Worm (Caenorhabditis elegans): ENCODE measurements around the gene ins-37.
A peak's percentile ranks its signal among the peaks of the same experiment; 100 is the strongest.
"Not testable (repeated sequence)": the region's sequence is repeated elsewhere in the genome, so short reads cannot be mapped to it uniquely, and the experiment has no call there.

ins-37 gene

ce11 chrII:13829123-13829996, 6.5 kb downstream of the ins-37 start (continued):
- TF ChIP-seq mdl-1 (tag; optimal IDR thresholded peaks at IDR 0.05) (peak in 1 of 2 experiments; percentile 43), pha-4 (GFP tag; IDR thresholded peaks at IDR 0.05) (peak; percentile 45; the same call in 1 of the 2 replicates), mxl-3 (GFP tag; optimal IDR thresholded peaks at IDR 0.05) (peak; percentile 26), F49E8.2 (tag; optimal IDR thresholded peaks at IDR 0.05; ENCODE audit: borderline replicate concordance) (peak; percentile 81), lin-13 (GFP tag; optimal IDR thresholded peaks at IDR 0.05) (peak; percentile 61), nhr-42 (GFP tag; IDR thresholded peaks at IDR 0.05) (peak; percentile 91), mes-2 (tag; optimal IDR thresholded peaks at IDR 0.05; ENCODE audit: poor library complexity, severe bottlenecking) (peak; percentile 36), unc-130 (GFP tag; optimal IDR thresholded peaks at IDR 0.05) (peak; percentile 57), Y48G9A.11 (GFP tag; IDR thresholded peaks at IDR 0.05) (0 out of 2 replicates have a peak, but pooled peaks have one; percentile 11), nhr-102 (tag; optimal IDR thresholded peaks at IDR 0.05) (peak; percentile 69), pqm-1 (tag; optimal IDR thresholded peaks at IDR 0.05) (peak; percentile 8), snpc-1.2 (GFP tag; IDR thresholded peaks at IDR 0.05) (peak; percentile 72), snpc-4 (tag; optimal IDR thresholded peaks at IDR 0.05) (peak; percentile 85), lsy-2 (tag; optimal IDR thresholded peaks at IDR 0.05) (peak; percentile 38 to 55), hlh-11 (tag; optimal IDR thresholded peaks at IDR 0.05) (peak; percentile 71), spr-1 (tag; optimal IDR thresholded peaks at IDR 0.05) (peak; percentile 55), T26A8.4 (GFP tag; IDR thresholded peaks at IDR 0.05) (peak; percentile 89), dmd-6 (GFP tag; IDR thresholded peaks at IDR 0.05) (peak; percentile 71), ama-1 (optimal IDR thresholded peaks at IDR 0.05) (peak; percentile 83), nhr-28 (tag; optimal IDR thresholded peaks at IDR 0.05) (peak; percentile 80), dve-1 (tag; optimal IDR thresholded peaks at IDR 0.05; ENCODE audit: insufficient read depth) (peak; percentile 63), lin-38 (GFP tag; IDR thresholded peaks at IDR 0.05) (peak; percentile 63), nhr-6 (tag; optimal IDR thresholded peaks at IDR 0.05) (peak; percentile 79)
- TF ChIP-seq pha-4 (tag; optimal IDR thresholded peaks at IDR 0.05) = not testable (repeated sequence)

ce11 chrII:13828597-13828996, 7.3 kb downstream of the ins-37 start, which contains the start of gene his-42:
Gene his-42 (minus strand): TSS chrII:13828697.
- TF ChIP-seq unc-62 (GFP tag; optimal IDR thresholded peaks at IDR 0.05 in 1 of 2) (peak in 1 of 2 experiments; percentile 27), unc-62 (tag; optimal IDR thresholded peaks at IDR 0.05) (no peak), nhr-111 (GFP tag; optimal IDR thresholded peaks at IDR 0.05) (no peak)

ce11 chrII:13824570-13824969, 11.3 kb downstream of the ins-37 start:
- TF ChIP-seq nhr-77 (tag; optimal IDR thresholded peaks at IDR 0.05) (peak; percentile 72), daf-16 (tag; optimal IDR thresholded peaks at IDR 0.05) (peak; percentile 32)
- TF ChIP-seq daf-16 (GFP tag; optimal IDR thresholded peaks at IDR 0.05) = not testable (repeated sequence)

- TF ChIP-seq ceh-28 (tag; optimal IDR thresholded peaks at IDR 0.05); zfp-3 (GFP tag; conservative IDR thresholded peaks at IDR 0.05); ztf-7 (tag; optimal IDR thresholded peaks at IDR 0.05): not testable (repeated sequence)
Measured at ce11 chrII:13818043-13818442, 17.9 kb downstream of the ins-37 start, which contains the start of gene his-16. Gene his-16 (minus strand): TSS chrII:13818143.

- 0 out of 2 replicates have a peak, but pooled peaks have one; percentile 41 for TF ChIP-seq arid-1 (GFP tag; conservative IDR thresholded peaks at IDR 0.05)
- TF ChIP-seq nhr-102 (tag; optimal IDR thresholded peaks at IDR 0.05) = peak; percentile 2
- 0 out of 2 replicates have a peak, but pooled peaks have one; percentile 51 for TF ChIP-seq snpc-1.2 (GFP tag; IDR thresholded peaks at IDR 0.05)
- peak; percentile 46 for TF ChIP-seq lin-38 (GFP tag; IDR thresholded peaks at IDR 0.05)
- TF ChIP-seq php-3 (GFP tag; IDR thresholded peaks at IDR 0.05) = 0 out of 2 replicates have a peak, but pooled peaks have one; percentile 7
- TF ChIP-seq nhr-42 (GFP tag; IDR thresholded peaks at IDR 0.05) = 0 out of 2 replicates have a peak, but pooled peaks have one; percentile 43
Measured at ce11 chrII:13817474-13817873, 18.4 kb downstream of the ins-37 start.
